Fruit fly (Drosophila melanogaster) whole organism, embryonic: Measurements from ENCODE around the gene CG9933.
A peak's percentile ranks its signal among the peaks of the same experiment; 100 is the strongest.

ENCODE experiments used
- Atf3 ChIP-seq: fragments of 200-800 bp; sonication (Bioruptor generic); optimal IDR thresholded peaks from 3 replicates; lab custom pipeline; 2016; ENCODE audit warnings: missing biosample characterization, missing genetic modification characterization
- C15 ChIP-seq: fragments of 200-800 bp; sonication (Bioruptor generic); IDR thresholded peaks from 3 replicates; pipeline ENCODE4 v1.3.6; 2022; ENCODE audit warnings: missing biosample characterization, missing genetic modification characterization
- CG10565 ChIP-seq: fragments of 200-800 bp; sonication (Bioruptor generic); optimal IDR thresholded peaks from 3 replicates; lab custom pipeline; 2016; ENCODE audit warnings: missing biosample characterization, mild to moderate bottlenecking, missing genetic modification characterization
- CG12104 ChIP-seq: fragments of 200-800 bp; sonication (Bioruptor generic); optimal IDR thresholded peaks from 3 replicates; lab custom pipeline; 2016; ENCODE audit warnings: missing biosample characterization, missing genetic modification characterization
- CG16815 ChIP-seq: fragments of 200-800 bp; sonication (Bioruptor generic); optimal IDR thresholded peaks from 3 replicates; lab custom pipeline; 2017; ENCODE audit warnings: missing biosample characterization, mild to moderate bottlenecking, missing genetic modification characterization
- CG17385 ChIP-seq: fragments of 200-800 bp; sonication (Bioruptor generic); optimal IDR thresholded peaks from 3 replicates; lab custom pipeline; 2018; ENCODE audit warnings: missing biosample characterization, mild to moderate bottlenecking, missing genetic modification characterization
- CG17829 ChIP-seq: fragments of 200-800 bp; optimal IDR thresholded peaks from 2 replicates; lab custom pipeline; 2019; ENCODE audit warnings: missing biosample characterization, mild to moderate bottlenecking, missing genetic modification characterization, moderate library complexity
- CG18619 ChIP-seq: fragments of 200-800 bp; sonication (Bioruptor generic); optimal IDR thresholded peaks from 3 replicates; lab custom pipeline; 2017; ENCODE audit warnings: missing biosample characterization, mild to moderate bottlenecking, missing genetic modification characterization
- CG30431 ChIP-seq: fragments of 200-800 bp; sonication (Bioruptor generic); optimal IDR thresholded peaks from 2 replicates; lab custom pipeline; 2017; ENCODE audit warnings: missing biosample characterization, missing genetic modification characterization
- CG3163 ChIP-seq: fragments of 200-800 bp; sonication (Bioruptor generic); optimal IDR thresholded peaks from 3 replicates; lab custom pipeline; 2016; ENCODE audit warnings: missing biosample characterization, missing genetic modification characterization
- CG34224 ChIP-seq: fragments of 200-800 bp; sonication (Bioruptor generic); IDR thresholded peaks from 3 replicates; pipeline ENCODE4 v1.3.6; 2022; ENCODE audit warnings: missing biosample characterization, missing genetic modification characterization; ENCODE audit not compliant: partially characterized antibody
- CG3838 ChIP-seq: fragments of 200-800 bp; sonication (Bioruptor generic); optimal IDR thresholded peaks from 3 replicates; lab custom pipeline; 2016; ENCODE audit warnings: missing biosample characterization, missing genetic modification characterization
- CG4730 ChIP-seq: fragments of 200-800 bp; sonication (Bioruptor generic); IDR thresholded peaks from 2 replicates; pipeline ENCODE4 v1.3.6; 2022; ENCODE audit warnings: missing biosample characterization, missing genetic modification characterization
- CG6254 ChIP-seq: fragments of 200-800 bp; sonication (Bioruptor generic); optimal IDR thresholded peaks from 3 replicates; lab custom pipeline; 2017; ENCODE audit warnings: mild to moderate bottlenecking, missing biosample characterization, missing genetic modification reagents, missing genetic modification characterization
- CG6689 ChIP-seq: fragments of 200-800 bp; sonication (Bioruptor generic); IDR thresholded peaks from 2 replicates; pipeline ENCODE4 v1.3.6; 2022; ENCODE audit warnings: missing biosample characterization, missing genetic modification characterization
- CG6791 ChIP-seq: fragments of 200-800 bp; sonication (Bioruptor generic); IDR thresholded peaks from 3 replicates; pipeline ENCODE4 v1.3.6; 2022; ENCODE audit warnings: missing biosample characterization, missing genetic modification characterization; ENCODE audit not compliant: partially characterized antibody
- CG7357 ChIP-seq: fragments of 200-800 bp; sonication (Bioruptor generic); IDR thresholded peaks from 3 replicates; pipeline ENCODE4 v1.3.6; 2022; ENCODE audit warnings: missing biosample characterization, missing genetic modification characterization
- CG7928 ChIP-seq: fragments of 200-800 bp; sonication (Bioruptor generic); optimal IDR thresholded peaks from 2 replicates; lab custom pipeline; 2017; ENCODE audit warnings: missing biosample characterization, mild to moderate bottlenecking, missing genetic modification characterization
- CTCF ChIP-seq: fragments of 200-800 bp; sonication (Bioruptor generic); optimal IDR thresholded peaks from 2 replicates; lab custom pipeline; 2017; ENCODE audit warnings: missing biosample characterization, mild to moderate bottlenecking, missing genetic modification characterization, moderate library complexity
- Camta ChIP-seq: fragments of 200-800 bp; sonication (Bioruptor generic); optimal IDR thresholded peaks from 2 replicates; lab custom pipeline; 2016; ENCODE audit warnings: missing biosample characterization, missing genetic modification characterization
- Dfd ChIP-seq, 2 experiments: fragments of >200 bp; optimal IDR thresholded peaks; 2 replicates each; lab custom pipeline; 2017; ENCODE audit warnings: missing biosample characterization in 2 of 2, missing genetic modification characterization in 2 of 2
- Elba2 ChIP-seq: fragments of 200-800 bp; sonication (Bioruptor generic); optimal IDR thresholded peaks from 3 replicates; lab custom pipeline; 2016; ENCODE audit warnings: missing biosample characterization, missing genetic modification characterization
- Fer1 ChIP-seq: fragments of 200-800 bp; sonication (Bioruptor generic); optimal IDR thresholded peaks from 2 replicates; lab custom pipeline; 2017; ENCODE audit warnings: missing biosample characterization, mild to moderate bottlenecking, missing genetic modification characterization
- HLH54F ChIP-seq: fragments of 200-800 bp; sonication (Bioruptor generic); optimal IDR thresholded peaks from 3 replicates; lab custom pipeline; 2016; ENCODE audit warnings: missing biosample characterization, missing genetic modification characterization
- Hey ChIP-seq: fragments of 200-800 bp; sonication (Bioruptor generic); optimal IDR thresholded peaks from 3 replicates; lab custom pipeline; 2018; ENCODE audit warnings: missing biosample characterization, mild to moderate bottlenecking, missing genetic modification characterization
- Hsf ChIP-seq: fragments of 200-800 bp; sonication (Bioruptor generic); optimal IDR thresholded peaks from 3 replicates; lab custom pipeline; 2016; ENCODE audit warnings: missing biosample characterization, missing genetic modification characterization
- Kr ChIP-seq: fragments of 200-800 bp; sonication (Bioruptor generic); optimal IDR thresholded peaks from 2 replicates; lab custom pipeline; 2017; ENCODE audit warnings: missing biosample characterization, mild to moderate bottlenecking, missing genetic modification characterization
- MESR4 ChIP-seq: fragments of 200-800 bp; sonication (Bioruptor generic); optimal IDR thresholded peaks from 2 replicates; lab custom pipeline; 2018; ENCODE audit warnings: missing biosample characterization, mild to moderate bottlenecking, missing genetic modification characterization, moderate library complexity
- Max ChIP-seq: fragments of 200-800 bp; sonication (Bioruptor generic); optimal IDR thresholded peaks from 2 replicates; lab custom pipeline; 2016; ENCODE audit warnings: missing biosample characterization, mild to moderate bottlenecking, missing genetic modification characterization
- NFAT ChIP-seq: fragments of 200-800 bp; sonication (Bioruptor generic); IDR thresholded peaks from 2 replicates; pipeline ENCODE4 v1.3.6; 2022; ENCODE audit warnings: missing biosample characterization, missing genetic modification characterization
- Sin3A ChIP-seq: fragments of >200 bp; optimal IDR thresholded peaks from 2 replicates; lab custom pipeline; 2018
- bsh ChIP-seq, 2 experiments: fragments of 200-800 bp; sonication (Bioruptor generic); optimal IDR thresholded peaks; 2 replicates each; lab custom pipeline; 2017 to 2018; ENCODE audit warnings: mild to moderate bottlenecking in 2 of 2, missing biosample characterization in 2 of 2, missing genetic modification characterization in 2 of 2, moderate library complexity in 1 of 2
- chinmo ChIP-seq: fragments of 200-800 bp; sonication (Bioruptor generic); IDR thresholded peaks from 4 replicates; pipeline ENCODE4 v1.3.6; 2022; ENCODE audit warnings: missing biosample characterization, missing genetic modification characterization; ENCODE audit not compliant: partially characterized antibody
- dmrt11E ChIP-seq: fragments of 200-800 bp; sonication (Bioruptor generic); optimal IDR thresholded peaks from 3 replicates; lab custom pipeline; 2018; ENCODE audit warnings: missing biosample characterization, mild to moderate bottlenecking, missing genetic modification characterization, moderate library complexity
- fd102C ChIP-seq: fragments of 200-800 bp; sonication (Bioruptor generic); optimal IDR thresholded peaks from 2 replicates; lab custom pipeline; 2018; ENCODE audit warnings: missing biosample characterization, mild to moderate bottlenecking, missing genetic modification characterization, moderate library complexity
- fd64A ChIP-seq: fragments of 200-800 bp; sonication (Bioruptor generic); optimal IDR thresholded peaks from 3 replicates; lab custom pipeline; 2018; ENCODE audit warnings: missing biosample characterization, mild to moderate bottlenecking, missing genetic modification characterization
- fu2 ChIP-seq: fragments of 200-800 bp; sonication (Bioruptor generic); optimal IDR thresholded peaks from 2 replicates; lab custom pipeline; 2016; ENCODE audit warnings: missing biosample characterization, missing genetic modification characterization
- gcm2 ChIP-seq: fragments of 200-800 bp; sonication (Bioruptor generic); optimal IDR thresholded peaks from 2 replicates; lab custom pipeline; 2016; ENCODE audit warnings: missing biosample characterization, missing genetic modification characterization
- gro ChIP-seq: fragments of 200-800 bp; sonication (Bioruptor generic); optimal IDR thresholded peaks from 2 replicates; lab custom pipeline; 2016; ENCODE audit warnings: missing biosample characterization, missing genetic modification characterization
- ind ChIP-seq: fragments of 200-800 bp; sonication (Bioruptor generic); optimal IDR thresholded peaks from 3 replicates; lab custom pipeline; 2016; ENCODE audit warnings: missing biosample characterization, missing genetic modification characterization
- jumu ChIP-seq: fragments of 200-800 bp; sonication (Bioruptor generic); optimal IDR thresholded peaks from 3 replicates; lab custom pipeline; 2016; ENCODE audit warnings: missing biosample characterization, missing genetic modification characterization
- kay ChIP-seq: fragments of 200-800 bp; sonication (Bioruptor generic); optimal IDR thresholded peaks from 2 replicates; lab custom pipeline; 2016; ENCODE audit warnings: missing biosample characterization, missing genetic modification characterization
- nerfin-1 ChIP-seq: fragments of 200-800 bp; sonication (Bioruptor generic); optimal IDR thresholded peaks from 3 replicates; lab custom pipeline; 2019; ENCODE audit warnings: missing biosample characterization, mild to moderate bottlenecking, missing genetic modification characterization, moderate library complexity
- pita ChIP-seq: fragments of 200-800 bp; sonication (Bioruptor generic); optimal IDR thresholded peaks from 2 replicates; lab custom pipeline; 2017; ENCODE audit warnings: missing biosample characterization, mild to moderate bottlenecking, missing genetic modification characterization
- row ChIP-seq: fragments of 200-800 bp; sonication (Bioruptor generic); IDR thresholded peaks from 3 replicates; pipeline ENCODE4 v1.3.6; 2022; ENCODE audit warnings: missing biosample characterization, missing genetic modification characterization
- sc ChIP-seq, 3 experiments: fragments of >200 bp in 2 of 3; fragments of 200-800 bp in 1 of 3; sonication (Bioruptor generic) in 1 of 3; optimal IDR thresholded peaks; 2 replicates in 2 of 3; 3 replicates in 1 of 3; lab custom pipeline; 2017; ENCODE audit warnings: mild to moderate bottlenecking in 1 of 3, missing biosample characterization in 1 of 3, missing genetic modification characterization in 1 of 3, missing genetic modification reagents in 1 of 3
- sens-2 ChIP-seq: fragments of 200-800 bp; sonication (Bioruptor generic); IDR thresholded peaks from 2 replicates; pipeline ENCODE4 v1.3.6; 2022; ENCODE audit warnings: missing biosample characterization, missing genetic modification characterization
- seq ChIP-seq: fragments of 200-800 bp; sonication (Bioruptor generic); IDR thresholded peaks from 2 replicates; pipeline ENCODE4 v1.3.6; 2022; ENCODE audit warnings: missing biosample characterization, missing genetic modification characterization
- trem ChIP-seq: fragments of 200-800 bp; optimal IDR thresholded peaks from 3 replicates; lab custom pipeline; 2019; ENCODE audit warnings: missing biosample characterization, mild to moderate bottlenecking, missing genetic modification characterization, moderate library complexity
- wek ChIP-seq: fragments of 200-800 bp; sonication (Bioruptor generic); optimal IDR thresholded peaks from 3 replicates; lab custom pipeline; 2018; ENCODE audit warnings: missing biosample characterization, mild to moderate bottlenecking, missing genetic modification characterization, moderate library complexity
- zen ChIP-seq: fragments of 200-800 bp; sonication (Bioruptor generic); optimal IDR thresholded peaks from 3 replicates; lab custom pipeline; 2018; ENCODE audit warnings: missing biosample characterization, mild to moderate bottlenecking, missing genetic modification characterization, moderate library complexity

CG9933 gene

DNA sequence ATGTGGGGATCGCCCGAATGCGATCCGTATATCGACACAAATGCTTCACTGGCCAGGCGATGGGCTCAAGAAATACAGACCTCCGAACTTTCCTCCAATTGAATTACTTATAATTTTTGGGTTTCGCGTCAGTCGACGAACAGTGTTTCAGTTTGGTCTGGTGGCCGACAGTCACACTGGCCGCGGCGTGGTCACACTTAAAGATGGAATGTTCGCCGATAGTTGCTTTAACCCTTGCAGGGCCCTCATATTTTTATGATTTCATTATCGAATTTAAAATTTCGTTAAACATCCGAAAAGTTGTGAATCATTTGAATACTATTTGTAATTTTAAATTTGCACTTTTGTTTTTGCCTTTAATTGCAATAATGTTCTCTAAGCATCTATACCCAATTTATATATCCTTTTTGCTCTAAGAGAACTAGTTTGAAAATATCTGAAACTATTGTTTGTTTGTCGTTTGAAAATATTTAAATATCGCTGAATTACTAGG, 2.1 kb downstream of the CG9933 start, which contains the start of gene Ube4B (continued):
- no peak for TF ChIP-seq fd102C (GFP tag; lab: Kevin White, UChicago)
- peak; percentile 62 for TF ChIP-seq Sin3A (lab: Kevin White, UChicago)
- no peak for TF ChIP-seq CG17385 (GFP tag; lab: Kevin White, UChicago)
- no peak for TF ChIP-seq CG12104 (GFP tag; lab: Kevin White, UChicago)
- no peak for TF ChIP-seq sens-2 (GFP tag; lab: Robert Waterston, UW)
- peak; percentile 89 for TF ChIP-seq CG6791 (GFP tag; lab: Robert Waterston, UW)
- no peak for TF ChIP-seq gcm2
- peak; percentile 69 for TF ChIP-seq kay (GFP tag; lab: Kevin White, UChicago)
- TF ChIP-seq CG34224 (GFP tag; lab: Robert Waterston, UW), result peak; percentile 68
- TF ChIP-seq trem, result peak; percentile 62
- TF ChIP-seq Hey (tag; lab: Kevin White, UChicago), result no peak
- TF ChIP-seq CG10565, result no peak
- TF ChIP-seq CG30431 (GFP tag; lab: Kevin White, UChicago), result peak; percentile 7
- no peak for TF ChIP-seq CG16815 (GFP tag; lab: Kevin White, UChicago)
- peak; percentile 42 for TF ChIP-seq Fer1 (GFP tag; lab: Kevin White, UChicago)
- peak; percentile 36 for TF ChIP-seq Camta
- no peak for TF ChIP-seq pita (GFP tag; lab: Kevin White, UChicago)
- TF ChIP-seq fu2 (GFP tag; lab: Kevin White, UChicago), result peak; percentile 57
- no peak for TF ChIP-seq wek (GFP tag; lab: Kevin White, UChicago)
- peak; percentile 51 for TF ChIP-seq Elba2 (GFP tag; lab: Kevin White, UChicago)
- TF ChIP-seq CTCF (GFP tag; lab: Kevin White, UChicago), result no peak
- peak; percentile 79 for TF ChIP-seq Hsf (GFP tag; lab: Kevin White, UChicago)
- TF ChIP-seq bsh (GFP tag; optimal IDR thresholded peaks at IDR 0.05; lab: Kevin White, UChicago), result no peak
- TF ChIP-seq zen (tag; lab: Kevin White, UChicago), result peak; percentile 59
- no peak for TF ChIP-seq nerfin-1 (tag; lab: Kevin White, UChicago)
- TF ChIP-seq CG3163 (GFP tag; lab: Kevin White, UChicago), result peak; percentile 48
- no peak for TF ChIP-seq CG7928 (GFP tag; lab: Kevin White, UChicago)
- TF ChIP-seq NFAT (GFP tag; lab: Robert Waterston, UW), result peak; percentile 86
- peak; percentile 53 for TF ChIP-seq CG3838 (GFP tag; lab: Kevin White, UChicago)
- peak; percentile 68 for TF ChIP-seq CG17829 (tag; lab: Kevin White, UChicago)
- peak; percentile 8; the same call in 1 of the 2 replicates for TF ChIP-seq seq (GFP tag; lab: Robert Waterston, UW)
- TF ChIP-seq Atf3 (GFP tag; lab: Kevin White, UChicago), result peak; percentile 55
- peak; percentile 55 for TF ChIP-seq CG6689 (GFP tag; lab: Robert Waterston, UW)
- TF ChIP-seq Kr (GFP tag; lab: Kevin White, UChicago), result peak; percentile 12
- peak; percentile 97 for TF ChIP-seq row (GFP tag; lab: Robert Waterston, UW)
- TF ChIP-seq dmrt11E (tag; lab: Kevin White, UChicago), result peak; percentile 41
- no peak for TF ChIP-seq Dfd (GFP tag; optimal IDR thresholded peaks at IDR 0.05; lab: Kevin White, UChicago)
- peak; percentile 88 for TF ChIP-seq MESR4 (GFP tag; lab: Kevin White, UChicago)
- TF ChIP-seq CG6254 (GFP tag; lab: Kevin White, UChicago), result no peak
- peak; percentile 76 for TF ChIP-seq HLH54F (GFP tag; lab: Kevin White, UChicago)
- peak; percentile 78 for TF ChIP-seq jumu (GFP tag; lab: Kevin White, UChicago)
- TF ChIP-seq Max (GFP tag; lab: Kevin White, UChicago), result peak; percentile 39
- TF ChIP-seq chinmo (GFP tag; lab: Robert Waterston, UW), result peak; percentile 40; the same call in 1 of the 4 replicates
- TF ChIP-seq CG7357 (GFP tag; lab: Robert Waterston, UW), result no peak
- TF ChIP-seq gro (GFP tag; lab: Kevin White, UChicago), result peak; percentile 87
- TF ChIP-seq fd64A (GFP tag; lab: Kevin White, UChicago), result no peak
- 0 out of 2 replicates have a peak, but pooled peaks have one; percentile 12 for TF ChIP-seq CG4730 (GFP tag; lab: Robert Waterston, UW)
- peak; percentile 41 for TF ChIP-seq CG18619 (GFP tag; lab: Kevin White, UChicago)
- TF ChIP-seq sc (optimal IDR thresholded peaks at IDR 0.05; lab: Kevin White, UChicago), result no peak
- no peak for TF ChIP-seq sc (GFP tag; optimal IDR thresholded peaks at IDR 0.05; lab: Kevin White, UChicago)
- TF ChIP-seq ind, result peak; percentile 62
- 0 out of 3 replicates have a peak, but pooled peaks have one; percentile 44 for TF ChIP-seq C15 (GFP tag; lab: Robert Waterston, UW)
